Fruit fly (Drosophila melanogaster) whole organism, pupa: ENCODE results near the gene CG13138.

Source experiments
- CG34367 ChIP-seq: fragments of 200-800 bp; sonication (Bioruptor generic); optimal IDR thresholded peaks from 2 replicates; lab custom pipeline; 2018; ENCODE audit warnings: missing biosample characterization, mild to moderate bottlenecking, missing genetic modification characterization
- EcR ChIP-seq: fragments of 200-800 bp; sonication (Bioruptor generic); optimal IDR thresholded peaks from 3 replicates; lab custom pipeline; 2019; ENCODE audit warnings: missing biosample characterization, missing genetic modification characterization, mild to moderate bottlenecking, moderate library complexity, missing genetic modification reagents
- rn ChIP-seq: fragments of 200-800 bp; sonication (Bioruptor generic); IDR thresholded peaks from 2 replicates; pipeline ENCODE4 v1.3.6; 2022; ENCODE audit warnings: missing biosample characterization, missing genetic modification characterization

DNA sequence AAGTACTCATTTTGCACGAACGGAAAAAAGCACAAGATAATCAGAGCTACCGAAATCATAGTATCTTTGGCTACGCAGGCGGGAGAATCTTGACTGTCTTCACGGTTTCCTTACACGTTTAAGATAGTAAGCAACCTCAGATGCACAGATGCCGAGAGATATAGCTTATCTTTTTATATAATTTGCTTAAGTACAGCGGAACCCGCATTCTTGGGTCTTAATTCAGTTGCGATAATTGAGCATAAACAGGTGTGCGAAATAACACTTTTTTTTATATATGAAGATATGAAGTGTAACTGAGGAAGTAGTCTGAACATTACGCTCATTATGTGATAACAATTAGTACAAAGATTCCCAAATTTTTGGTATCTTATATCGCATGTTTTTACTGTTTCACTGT is 21.0 kb downstream of the CG13138 start, which contains the start of gene CG34043:
- TF ChIP-seq EcR (GFP tag; lab: Kevin White, UChicago): no peak
- no peak for TF ChIP-seq CG34367 (tag; lab: Kevin White, UChicago)
- TF ChIP-seq rn (GFP tag; lab: Robert Waterston, UW): no peak
